Fruit fly (Drosophila melanogaster) whole organism, embryonic: ENCODE measurements around the gene CG4230.

ENCODE experiments used
- Abd-B ChIP-seq: fragments of 200-800 bp; sonication (Bioruptor generic); optimal IDR thresholded peaks from 2 replicates; lab custom pipeline; 2018; ENCODE audit warnings: missing biosample characterization, mild to moderate bottlenecking, missing genetic modification characterization, moderate library complexity
- Ada2b ChIP-seq: fragments of 200-800 bp; sonication (Bioruptor generic); IDR thresholded peaks from 2 replicates; pipeline ENCODE4 v1.3.6; 2022; ENCODE audit warnings: missing biosample characterization, missing genetic modification characterization
- CG1024 ChIP-seq: fragments of 200-800 bp; sonication (Bioruptor generic); IDR thresholded peaks from 2 replicates; pipeline ENCODE4 v1.3.6; 2022; ENCODE audit warnings: missing biosample characterization, missing genetic modification characterization
- CG10979 ChIP-seq: fragments of 200-800 bp; sonication (Bioruptor generic); optimal IDR thresholded peaks from 2 replicates; lab custom pipeline; 2018; ENCODE audit warnings: missing biosample characterization, mild to moderate bottlenecking, missing genetic modification characterization, moderate library complexity
- CG11085 ChIP-seq: fragments of 200-800 bp; sonication (Bioruptor generic); IDR thresholded peaks from 2 replicates; pipeline ENCODE4 v1.3.6; 2022; ENCODE audit warnings: missing biosample characterization, missing genetic modification characterization
- CG11247 ChIP-seq: fragments of 200-800 bp; sonication (Bioruptor generic); IDR thresholded peaks from 2 replicates; pipeline ENCODE4 v1.3.6; 2022; ENCODE audit warnings: missing biosample characterization, missing genetic modification characterization
- CG11504 ChIP-seq: fragments of 200-800 bp; sonication (Bioruptor generic); optimal IDR thresholded peaks from 3 replicates; lab custom pipeline; 2019; ENCODE audit warnings: missing biosample characterization, mild to moderate bottlenecking, missing genetic modification characterization, moderate library complexity
- CG12155 ChIP-seq: fragments of 200-800 bp; sonication (Bioruptor generic); optimal IDR thresholded peaks from 3 replicates; lab custom pipeline; 2016; ENCODE audit warnings: missing biosample characterization, missing genetic modification characterization
- CG12659 ChIP-seq: fragments of 200-800 bp; sonication (Bioruptor generic); optimal IDR thresholded peaks from 3 replicates; lab custom pipeline; 2017; ENCODE audit warnings: mild to moderate bottlenecking, missing biosample characterization, missing genetic modification reagents, missing genetic modification characterization
- CG18599 ChIP-seq: fragments of 200-800 bp; sonication (Bioruptor generic); optimal IDR thresholded peaks from 3 replicates; lab custom pipeline; 2017; ENCODE audit warnings: missing biosample characterization, missing genetic modification characterization, mild to moderate bottlenecking, moderate library complexity, missing genetic modification reagents
- CG2120 ChIP-seq: fragments of 200-800 bp; sonication (Bioruptor generic); optimal IDR thresholded peaks from 3 replicates; lab custom pipeline; 2016; ENCODE audit warnings: missing biosample characterization, missing genetic modification characterization
- CG2129 ChIP-seq: fragments of 200-800 bp; sonication (Bioruptor generic); IDR thresholded peaks from 2 replicates; pipeline ENCODE4 v1.3.6; 2022; ENCODE audit warnings: missing biosample characterization, missing genetic modification characterization; ENCODE audit not compliant: partially characterized antibody
- CG2678 ChIP-seq: fragments of 200-800 bp; sonication (Bioruptor generic); optimal IDR thresholded peaks from 3 replicates; lab custom pipeline; 2019; ENCODE audit warnings: missing biosample characterization, mild to moderate bottlenecking, missing genetic modification characterization, moderate library complexity
- CG30431 ChIP-seq: fragments of 200-800 bp; sonication (Bioruptor generic); optimal IDR thresholded peaks from 2 replicates; lab custom pipeline; 2017; ENCODE audit warnings: missing biosample characterization, missing genetic modification characterization
- CG6175 ChIP-seq: fragments of 200-800 bp; sonication (Bioruptor generic); IDR thresholded peaks from 3 replicates; pipeline ENCODE4 v1.3.6; 2022; ENCODE audit warnings: missing biosample characterization, missing genetic modification characterization
- CG7786 ChIP-seq: fragments of 200-800 bp; sonication (Bioruptor generic); optimal IDR thresholded peaks from 2 replicates; lab custom pipeline; 2016; ENCODE audit warnings: missing biosample characterization, missing genetic modification characterization
- CG7839 ChIP-seq: fragments of 200-800 bp; sonication (Bioruptor generic); optimal IDR thresholded peaks from 3 replicates; lab custom pipeline; 2018; ENCODE audit warnings: missing biosample characterization, mild to moderate bottlenecking, missing genetic modification characterization, moderate library complexity
- Hmr ChIP-seq: fragments of 200-800 bp; sonication (Bioruptor generic); optimal IDR thresholded peaks from 3 replicates; lab custom pipeline; 2017; ENCODE audit warnings: mild to moderate bottlenecking, missing biosample characterization, missing genetic modification reagents, missing genetic modification characterization
- Hr3 ChIP-seq: fragments of 200-800 bp; sonication (Bioruptor generic); optimal IDR thresholded peaks from 3 replicates; lab custom pipeline; 2016; ENCODE audit warnings: missing biosample characterization, missing genetic modification characterization
- Hr51 ChIP-seq, 2 experiments: fragments of 200-800 bp; sonication (Bioruptor generic); optimal IDR thresholded peaks; 2 replicates in 1 of 2; 3 replicates in 1 of 2; lab custom pipeline; 2016 to 2018; ENCODE audit warnings: missing biosample characterization in 2 of 2, missing genetic modification characterization in 2 of 2, mild to moderate bottlenecking in 1 of 2, moderate library complexity in 1 of 2
- Jarid2 ChIP-seq: fragments of 200-800 bp; sonication (Bioruptor generic); optimal IDR thresholded peaks from 3 replicates; lab custom pipeline; 2017; ENCODE audit warnings: mild to moderate bottlenecking, missing biosample characterization, missing genetic modification reagents, missing genetic modification characterization
- Med ChIP-seq: fragments of 200-800 bp; sonication (Bioruptor generic); peaks from one replicate; lab custom pipeline; 2016; ENCODE audit warnings: missing biosample characterization, missing genetic modification characterization, mild to moderate bottlenecking, inconsistent platforms, moderate library complexity
- Oli ChIP-seq: fragments of 200-800 bp; sonication (Bioruptor generic); optimal IDR thresholded peaks from 2 replicates; lab custom pipeline; 2018; ENCODE audit warnings: missing biosample characterization, mild to moderate bottlenecking, missing genetic modification characterization, moderate library complexity
- Ptx1 ChIP-seq: fragments of 200-800 bp; sonication (Bioruptor generic); IDR thresholded peaks from 2 replicates; pipeline ENCODE4 v1.3.6; 2022; ENCODE audit warnings: missing biosample characterization, missing genetic modification characterization
- Scr ChIP-seq: fragments of 200-800 bp; sonication (Bioruptor generic); IDR thresholded peaks from 2 replicates; pipeline ENCODE4 v1.3.6; 2022; ENCODE audit warnings: missing biosample characterization, missing genetic modification characterization; ENCODE audit not compliant: partially characterized antibody
- Sox102F ChIP-seq: fragments of 200-800 bp; sonication (Bioruptor generic); optimal IDR thresholded peaks from 2 replicates; lab custom pipeline; 2018; ENCODE audit warnings: missing biosample characterization, mild to moderate bottlenecking, missing genetic modification characterization, moderate library complexity
- Sry-δ ChIP-seq: fragments of 200-800 bp; sonication (Bioruptor generic); optimal IDR thresholded peaks from 2 replicates; lab custom pipeline; 2016; ENCODE audit warnings: missing biosample characterization, missing genetic modification characterization
- amos ChIP-seq: fragments of 200-800 bp; sonication (Bioruptor generic); IDR thresholded peaks from 2 replicates; pipeline ENCODE4 v1.3.6; 2022; ENCODE audit warnings: missing biosample characterization, missing genetic modification characterization; ENCODE audit not compliant: partially characterized antibody
- bbx ChIP-seq: fragments of 200-800 bp; sonication (Bioruptor generic); IDR thresholded peaks from 2 replicates; pipeline ENCODE4 v1.3.6; 2022; ENCODE audit warnings: missing biosample characterization, missing genetic modification characterization; ENCODE audit not compliant: partially characterized antibody
- bsh ChIP-seq, 2 experiments: fragments of 200-800 bp; sonication (Bioruptor generic); optimal IDR thresholded peaks; 2 replicates each; lab custom pipeline; 2017 to 2018; ENCODE audit warnings: mild to moderate bottlenecking in 2 of 2, missing biosample characterization in 2 of 2, missing genetic modification characterization in 2 of 2, moderate library complexity in 1 of 2
- disco-r ChIP-seq: fragments of 200-800 bp; sonication (Bioruptor generic); optimal IDR thresholded peaks from 2 replicates; lab custom pipeline; 2016; ENCODE audit warnings: missing biosample characterization, missing genetic modification characterization
- dmrt99B ChIP-seq: fragments of 200-800 bp; sonication (Bioruptor generic); optimal IDR thresholded peaks from 2 replicates; lab custom pipeline; 2018; ENCODE audit warnings: missing biosample characterization, mild to moderate bottlenecking, missing genetic modification characterization, moderate library complexity
- dpn ChIP-seq, 2 experiments: fragments of 200-800 bp; sonication (Bioruptor generic); optimal IDR thresholded peaks; 3 replicates each; lab custom pipeline; 2016; ENCODE audit warnings: missing biosample characterization in 2 of 2, missing genetic modification characterization in 2 of 2
- dysf ChIP-seq: fragments of 200-800 bp; sonication (Bioruptor generic); IDR thresholded peaks from 3 replicates; pipeline ENCODE4 v1.3.6; 2022; ENCODE audit warnings: missing biosample characterization, missing genetic modification characterization
- gem ChIP-seq: fragments of 200-800 bp; sonication (Bioruptor generic); optimal IDR thresholded peaks from 2 replicates; lab custom pipeline; 2019; ENCODE audit warnings: missing biosample characterization, mild to moderate bottlenecking, missing genetic modification characterization, moderate library complexity
- gsb ChIP-seq: fragments of 200-800 bp; sonication (Bioruptor generic); IDR thresholded peaks from 2 replicates; pipeline ENCODE4 v1.3.6; 2022; ENCODE audit warnings: missing biosample characterization, missing genetic modification characterization
- ken ChIP-seq: fragments of 200-800 bp; sonication (Bioruptor generic); IDR thresholded peaks from 3 replicates; pipeline ENCODE4 v1.3.6; 2022; ENCODE audit warnings: missing biosample characterization, missing genetic modification characterization
- lilli ChIP-seq: fragments of 200-800 bp; sonication (Bioruptor generic); optimal IDR thresholded peaks from 3 replicates; lab custom pipeline; 2016; ENCODE audit warnings: missing biosample characterization, missing genetic modification characterization
- otp ChIP-seq: fragments of 200-800 bp; sonication (Bioruptor generic); IDR thresholded peaks from 3 replicates; pipeline ENCODE4, ENCODE4 v1.3.6; 2022; ENCODE audit warnings: missing biosample characterization, missing genetic modification characterization
- repo ChIP-seq: fragments of 200-800 bp; sonication (Bioruptor generic); optimal IDR thresholded peaks from 2 replicates; lab custom pipeline; 2016; ENCODE audit warnings: missing biosample characterization, missing genetic modification characterization
- row ChIP-seq: fragments of 200-800 bp; sonication (Bioruptor generic); IDR thresholded peaks from 3 replicates; pipeline ENCODE4 v1.3.6; 2022; ENCODE audit warnings: missing biosample characterization, missing genetic modification characterization
- sens ChIP-seq: fragments of 200-800 bp; sonication (Bioruptor generic); peaks from one replicate; lab custom pipeline; 2016; ENCODE audit warnings: missing biosample characterization, missing genetic modification characterization
- sens-2 ChIP-seq: fragments of 200-800 bp; sonication (Bioruptor generic); IDR thresholded peaks from 2 replicates; pipeline ENCODE4 v1.3.6; 2022; ENCODE audit warnings: missing biosample characterization, missing genetic modification characterization
- sisA ChIP-seq: fragments of 200-800 bp; sonication (Bioruptor generic); IDR thresholded peaks from 2 replicates; pipeline ENCODE4 v1.3.6; 2022; ENCODE audit warnings: missing biosample characterization, missing genetic modification characterization
- slbo ChIP-seq: fragments of 200-800 bp; sonication (Bioruptor generic); IDR thresholded peaks from 2 replicates; pipeline ENCODE4 v1.3.6; 2022; ENCODE audit warnings: missing biosample characterization, missing genetic modification characterization
- ssp ChIP-seq: fragments of 200-800 bp; sonication (Bioruptor generic); IDR thresholded peaks from 2 replicates; pipeline ENCODE4 v1.3.6; 2022; ENCODE audit warnings: missing biosample characterization, missing genetic modification characterization
- vvl ChIP-seq: fragments of 200-800 bp; sonication (Bioruptor generic); IDR thresholded peaks from 2 replicates; pipeline ENCODE4 v1.3.6; 2022; ENCODE audit warnings: missing biosample characterization, missing genetic modification characterization

The CG4230 gene

DNA sequence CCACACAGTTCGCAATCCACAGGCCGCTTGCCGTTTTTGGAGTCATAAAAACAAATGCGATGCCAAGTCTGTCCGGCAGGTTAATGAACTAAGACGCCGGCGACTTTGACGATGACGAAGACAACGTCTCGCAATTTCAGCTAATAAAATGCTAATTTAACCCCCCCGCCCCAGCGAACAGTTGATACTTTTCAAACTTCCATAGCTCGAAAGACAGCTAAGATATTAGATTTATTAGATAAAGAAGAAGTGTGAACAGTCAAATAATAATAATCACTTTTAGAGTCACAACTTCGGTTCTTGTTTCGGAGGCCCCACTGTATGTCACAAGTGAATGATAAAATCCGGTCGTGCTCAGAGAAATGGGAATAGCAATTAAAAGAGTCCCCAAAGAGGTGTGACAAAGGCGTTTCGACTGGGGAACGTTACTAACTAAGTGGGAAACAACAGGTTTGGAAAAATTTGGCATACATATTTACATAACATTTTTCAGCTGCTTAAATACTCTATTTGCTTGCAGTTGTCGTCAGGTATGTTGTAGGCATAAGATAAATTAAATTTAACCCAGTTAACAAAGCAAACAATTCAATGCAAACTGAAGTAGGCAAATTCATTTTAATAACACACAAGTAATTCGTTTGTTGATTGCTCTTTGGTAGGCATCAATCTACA is 11.3 kb upstream of the CG4230 start (continued):
- TF ChIP-seq CG30431 (GFP tag; lab: Kevin White, UChicago): no peak
- TF ChIP-seq CG11085 (GFP tag; lab: Robert Waterston, UW): no peak
- no peak for TF ChIP-seq CG6175
- no peak for TF ChIP-seq Jarid2 (GFP tag; lab: Kevin White, UChicago)
- TF ChIP-seq Abd-B (GFP tag; lab: Kevin White, UChicago): no peak
- TF ChIP-seq bbx (GFP tag; lab: Robert Waterston, UW): no peak
- TF ChIP-seq gsb (GFP tag; lab: Robert Waterston, UW): no peak
- TF ChIP-seq row (GFP tag; lab: Robert Waterston, UW): 0 out of 3 replicates have a peak, but pooled peaks have one; percentile 30
- peak; percentile 18; the same call in 1 of the 3 replicates for TF ChIP-seq dysf
- no peak for TF ChIP-seq Hr3 (GFP tag; lab: Kevin White, UChicago)
- TF ChIP-seq disco-r: no peak
- TF ChIP-seq CG7786 (GFP tag; lab: Kevin White, UChicago): peak; percentile 8
- no peak for TF ChIP-seq CG12659 (GFP tag; lab: Kevin White, UChicago)
- peak; percentile 32 for TF ChIP-seq lilli (GFP tag; lab: Kevin White, UChicago)
- no peak for TF ChIP-seq amos (GFP tag; lab: Robert Waterston, UW)
- TF ChIP-seq CG12155: no peak
- TF ChIP-seq CG10979: no peak

DNA sequence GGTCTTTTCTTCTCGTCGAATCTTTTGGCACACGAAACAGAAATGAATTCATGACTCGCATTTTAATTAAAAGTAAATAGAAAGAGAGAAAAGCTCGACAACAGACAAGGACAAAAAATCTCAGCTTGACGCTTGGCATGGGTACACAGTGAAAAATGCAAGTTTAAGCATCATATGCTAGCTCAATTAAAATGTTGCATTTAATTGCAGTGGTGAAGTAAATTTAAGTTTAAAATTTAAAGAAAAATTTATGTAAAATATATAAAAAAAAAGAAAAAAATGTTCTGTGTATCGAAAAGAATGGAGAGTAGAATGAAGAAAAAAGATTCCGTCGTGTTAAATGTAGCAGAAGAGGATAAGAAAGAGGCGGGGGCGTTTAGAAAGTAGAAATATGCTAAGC is 10.5 kb upstream of the CG4230 start:
- 0 out of 2 replicates have a peak, but pooled peaks have one; percentile 10 for TF ChIP-seq CG1024
- peak; percentile 55 for TF ChIP-seq sens (GFP tag; lab: Kevin White, UChicago)
- 0 out of 3 replicates have a peak, but pooled peaks have one; percentile 18 for TF ChIP-seq otp
- TF ChIP-seq Abd-B (GFP tag; lab: Kevin White, UChicago): no peak
- TF ChIP-seq dpn (GFP tag; optimal IDR thresholded peaks at IDR 0.05; lab: Kevin White, UChicago): peak in 1 of 2 experiments; percentile 5
- peak; percentile 46; the same call in 1 of the 2 replicates for TF ChIP-seq slbo (GFP tag; lab: Robert Waterston, UW)
- no peak for TF ChIP-seq repo (GFP tag; lab: Kevin White, UChicago)
- TF ChIP-seq CG11504: peak; percentile 23
- TF ChIP-seq CG2678: peak; percentile 4
- TF ChIP-seq Hmr (GFP tag; lab: Kevin White, UChicago): peak; percentile 37
- peak; percentile 40 for TF ChIP-seq CG18599 (GFP tag; lab: Kevin White, UChicago)
- no peak for TF ChIP-seq ken (GFP tag; lab: Robert Waterston, UW)
- TF ChIP-seq Ptx1 (GFP tag; lab: Robert Waterston, UW): 0 out of 2 replicates have a peak, but pooled peaks have one; percentile 11
- TF ChIP-seq CG2129: no peak
- TF ChIP-seq Ada2b: 0 out of 2 replicates have a peak, but pooled peaks have one; percentile 23
- TF ChIP-seq ssp: no peak
- TF ChIP-seq Scr: no peak
- 0 out of 2 replicates have a peak, but pooled peaks have one; percentile 18 for TF ChIP-seq CG11247 (GFP tag; lab: Robert Waterston, UW)
- peak; percentile 39; the same call in 1 of the 3 replicates for TF ChIP-seq row (GFP tag; lab: Robert Waterston, UW)
- TF ChIP-seq CG7839 (tag; lab: Kevin White, UChicago): peak; percentile 28
- peak; percentile 9 for TF ChIP-seq Sox102F
- peak; percentile 23; the same call in 1 of the 2 replicates for TF ChIP-seq sisA (GFP tag; lab: Robert Waterston, UW)
- TF ChIP-seq CG2120 (GFP tag; lab: Kevin White, UChicago): peak; percentile 31
- peak in 1 of 2 experiments; percentile 12 for TF ChIP-seq Hr51 (GFP tag; optimal IDR thresholded peaks at IDR 0.05; lab: Kevin White, UChicago)
- TF ChIP-seq Med (GFP tag; lab: Kevin White, UChicago): peak; percentile 23
- TF ChIP-seq vvl (GFP tag; lab: Robert Waterston, UW): peak; percentile 22; the same call in 1 of the 2 replicates
- TF ChIP-seq dmrt99B: peak; percentile 12
- peak; percentile 58 for TF ChIP-seq gem
- peak in 1 of 2 experiments; percentile 4 for TF ChIP-seq bsh (GFP tag; optimal IDR thresholded peaks at IDR 0.05; lab: Kevin White, UChicago)
- peak; percentile 1 for TF ChIP-seq Oli (tag; lab: Kevin White, UChicago)
- TF ChIP-seq Sry-δ (GFP tag; lab: Kevin White, UChicago): no peak
- no peak for TF ChIP-seq sens-2 (GFP tag; lab: Robert Waterston, UW)
